Fruit fly (Drosophila melanogaster): ENCODE measurements around the gene Ca-alpha1T.

DNA sequence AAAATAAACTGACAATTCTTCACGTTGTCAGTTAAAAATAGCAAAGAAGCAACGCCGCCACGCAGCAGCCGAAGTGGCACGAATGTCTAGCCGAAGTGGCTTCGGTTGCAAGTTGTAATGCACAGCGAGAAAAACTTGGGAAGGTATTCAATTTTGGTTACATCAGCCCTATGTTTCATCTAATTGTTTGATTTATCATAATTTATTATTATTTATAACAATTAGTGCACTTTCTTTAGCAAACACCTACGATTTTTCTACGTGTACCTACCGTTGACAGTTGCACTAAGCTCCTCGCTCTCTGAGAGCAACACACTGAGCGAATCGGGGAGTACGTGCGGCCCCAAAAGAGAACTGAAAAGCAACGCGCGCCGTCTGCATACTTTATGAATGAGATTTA, 117.4 kb downstream of the Ca-alpha1T start, which contains the start of gene Tsp5D:
- no peak for TF ChIP-seq Sin3A (optimal IDR thresholded peaks at IDR 0.05)
- no peak for TF ChIP-seq h (optimal IDR thresholded peaks at IDR 0.05)
- TF ChIP-seq psq (optimal IDR thresholded peaks at IDR 0.05) = no peak
- no peak for TF ChIP-seq insv (optimal IDR thresholded peaks at IDR 0.05)
- no peak for TF ChIP-seq Myc (optimal IDR thresholded peaks at IDR 0.05)
- no peak for TF ChIP-seq ttk (optimal IDR thresholded peaks at IDR 0.05)
